Worm (Caenorhabditis elegans) whole organism, late embryonic: ENCODE results near the gene T28C6.7.

Experiments used
- F13H6.1 ChIP-seq: sonication (generic microtip); optimal IDR thresholded peaks from 2 replicates; lab custom pipeline; 2016; ENCODE audit warnings: missing genetic modification characterization, missing compliant biosample characterization
- ama-1 ChIP-seq: fragments of 150-350 bp; optimal IDR thresholded peaks from 2 replicates; lab custom pipeline; 2014
- ceh-30 ChIP-seq: fragments of 150-350 bp; optimal IDR thresholded peaks from 2 replicates; lab custom pipeline; 2014; ENCODE audit warnings: missing biosample characterization, missing genetic modification characterization
- ceh-9 ChIP-seq: sonication (generic microtip); optimal IDR thresholded peaks from 2 replicates; lab custom pipeline; 2016; ENCODE audit warnings: mild to moderate bottlenecking, missing genetic modification characterization, inconsistent platforms, missing compliant biosample characterization
- ets-4 ChIP-seq: sonication (generic microtip); optimal IDR thresholded peaks from 2 replicates; lab custom pipeline; 2016; ENCODE audit warnings: missing genetic modification characterization, missing compliant biosample characterization
- fax-1 ChIP-seq: sonication (generic microtip); optimal IDR thresholded peaks from 2 replicates; lab custom pipeline; 2016; ENCODE audit warnings: missing genotype, missing genetic modification characterization, missing compliant biosample characterization
- pag-3 ChIP-seq: sonication (generic microtip); optimal IDR thresholded peaks from 2 replicates; lab custom pipeline; 2016; ENCODE audit warnings: missing compliant biosample characterization, missing genetic modification characterization, borderline replicate concordance
- pha-4 ChIP-seq: fragments of 150-350 bp; optimal IDR thresholded peaks from 2 replicates; lab custom pipeline; 2018; ENCODE audit warnings: missing biosample characterization, missing genetic modification reagents, missing genetic modification characterization
- ttx-3 ChIP-seq: sonication (generic microtip); optimal IDR thresholded peaks from 2 replicates; lab custom pipeline; 2016; ENCODE audit warnings: missing genetic modification reagents, missing genetic modification characterization, missing compliant biosample characterization
- unc-3 ChIP-seq, 2 experiments: fragments of 200-800 bp in 1 of 2; sonication (Bioruptor generic) in 1 of 2; sonication (generic microtip) in 1 of 2; conservative IDR thresholded peaks in 1 of 2; optimal IDR thresholded peaks in 1 of 2; 2 replicates each; pipeline versions ENCODE4 v1.3.6 to Lab custom; 2016 to 2022; ENCODE audit warnings: missing compliant biosample characterization in 2 of 2, missing genetic modification characterization in 2 of 2, missing genetic modification reagents in 1 of 2

DNA sequence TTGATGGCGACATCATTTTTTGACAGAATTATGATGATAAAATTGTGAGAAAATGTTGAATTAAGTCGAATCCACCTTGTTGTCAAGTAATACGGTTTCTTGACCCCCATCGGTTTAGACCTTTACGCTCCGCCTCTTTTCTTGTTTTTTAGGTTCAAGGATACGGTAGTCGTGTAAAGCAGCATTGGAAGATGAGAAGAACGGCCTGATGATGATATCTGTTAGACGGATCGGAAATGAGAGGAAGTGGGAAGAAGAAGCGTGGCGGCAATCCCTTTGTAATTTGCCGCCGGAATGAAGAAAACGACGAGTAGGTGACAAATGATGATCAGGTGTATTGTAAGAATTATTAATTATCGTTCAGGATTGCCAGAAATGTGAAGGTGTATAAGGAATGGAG is 52.2 kb downstream of the T28C6.7 start, which contains the start of gene npax-4:
- TF ChIP-seq ama-1 (no peak), unc-3 (GFP tag; conservative IDR thresholded peaks at IDR 0.05; lab: Robert Waterston, UW) (no peak), unc-3 (tag; optimal IDR thresholded peaks at IDR 0.05; lab: Kevin White, UChicago) (no peak), pha-4 (tag; lab: Kevin White, UChicago) (no peak), pag-3 (no peak), ceh-9 (tag; lab: Kevin White, UChicago) (no peak), ttx-3 (tag; lab: Kevin White, UChicago) (no peak), ets-4 (tag; lab: Kevin White, UChicago) (no peak), F13H6.1 (tag; lab: Kevin White, UChicago) (no peak), ceh-30 (no peak), fax-1 (tag; lab: Kevin White, UChicago) (no peak)
